Fruit fly (Drosophila melanogaster) whole organism, embryonic: ENCODE data around the gene CG6878.

Source experiments
- Ada2b ChIP-seq: fragments of 200-800 bp; sonication (Bioruptor generic); IDR thresholded peaks from 2 replicates; pipeline ENCODE4 v1.3.6; 2022; ENCODE audit warnings: missing biosample characterization, missing genetic modification characterization
- B-H2 ChIP-seq: fragments of 200-800 bp; sonication (Bioruptor generic); optimal IDR thresholded peaks from 2 replicates; lab custom pipeline; 2018; ENCODE audit warnings: missing biosample characterization, mild to moderate bottlenecking, missing genetic modification characterization
- Bdp1 ChIP-seq: fragments of 200-800 bp; sonication (Bioruptor generic); optimal IDR thresholded peaks from 3 replicates; lab custom pipeline; 2016; ENCODE audit warnings: missing biosample characterization, missing genetic modification characterization
- BtbVII ChIP-seq: fragments of 200-800 bp; sonication (Bioruptor generic); optimal IDR thresholded peaks from 3 replicates; lab custom pipeline; 2017; ENCODE audit warnings: missing biosample characterization, mild to moderate bottlenecking, missing genetic modification characterization
- CG11504 ChIP-seq: fragments of 200-800 bp; sonication (Bioruptor generic); optimal IDR thresholded peaks from 3 replicates; lab custom pipeline; 2019; ENCODE audit warnings: missing biosample characterization, mild to moderate bottlenecking, missing genetic modification characterization, moderate library complexity
- CG11695 ChIP-seq: fragments of 200-800 bp; sonication (Bioruptor generic); IDR thresholded peaks from 3 replicates; pipeline ENCODE4 v1.3.6; 2022; ENCODE audit warnings: missing biosample characterization, missing genetic modification characterization
- CG13775 ChIP-seq: fragments of 200-800 bp; sonication (Bioruptor generic); optimal IDR thresholded peaks from 3 replicates; lab custom pipeline; 2017; ENCODE audit warnings: missing biosample characterization, mild to moderate bottlenecking, missing genetic modification characterization
- CG14441 ChIP-seq: fragments of 200-800 bp; sonication (Bioruptor generic); IDR thresholded peaks from 2 replicates; pipeline ENCODE4 v1.3.6; 2022; ENCODE audit warnings: missing biosample characterization, missing genetic modification characterization
- CG16779 ChIP-seq: fragments of 200-800 bp; sonication (Bioruptor generic); IDR thresholded peaks from 2 replicates; pipeline ENCODE4 v1.3.6; 2022; ENCODE audit warnings: missing biosample characterization, missing genetic modification characterization
- CG17328 ChIP-seq: fragments of 200-800 bp; sonication (Bioruptor generic); IDR thresholded peaks from 2 replicates; pipeline ENCODE4 v1.3.6; 2022; ENCODE audit warnings: missing biosample characterization, missing genetic modification characterization
- CG32532 ChIP-seq: fragments of 200-800 bp; sonication (Bioruptor generic); IDR thresholded peaks from 2 replicates; pipeline ENCODE4 v1.3.6; 2022; ENCODE audit warnings: missing biosample characterization, missing genetic modification characterization
- CG6272 ChIP-seq: fragments of 200-800 bp; sonication (Bioruptor generic); IDR thresholded peaks from 2 replicates; pipeline ENCODE4 v1.3.6; 2022; ENCODE audit warnings: missing biosample characterization, missing genetic modification characterization
- CG8359 ChIP-seq: fragments of 200-800 bp; sonication (Bioruptor generic); optimal IDR thresholded peaks from 2 replicates; lab custom pipeline; 2017; ENCODE audit warnings: missing biosample characterization, mild to moderate bottlenecking, missing genetic modification characterization, borderline replicate concordance
- CoRest ChIP-seq: fragments of 200-800 bp; sonication (Bioruptor generic); optimal IDR thresholded peaks from 3 replicates; lab custom pipeline; 2018; ENCODE audit warnings: missing biosample characterization, mild to moderate bottlenecking, missing genetic modification characterization, moderate library complexity
- Ets65A ChIP-seq: fragments of 200-800 bp; sonication (Bioruptor generic); peaks from one replicate; lab custom pipeline; 2016; ENCODE audit warnings: missing biosample characterization, missing genetic modification characterization
- Fer2 ChIP-seq: fragments of 200-800 bp; sonication (Bioruptor generic); optimal IDR thresholded peaks from 2 replicates; lab custom pipeline; 2018; ENCODE audit warnings: missing biosample characterization, mild to moderate bottlenecking, missing genetic modification characterization, moderate library complexity
- HmgD ChIP-seq: fragments of 200-800 bp; sonication (Bioruptor generic); optimal IDR thresholded peaks from 3 replicates; lab custom pipeline; 2016; ENCODE audit warnings: missing biosample characterization, missing genetic modification characterization
- Hmr ChIP-seq: fragments of 200-800 bp; sonication (Bioruptor generic); optimal IDR thresholded peaks from 3 replicates; lab custom pipeline; 2017; ENCODE audit warnings: mild to moderate bottlenecking, missing biosample characterization, missing genetic modification reagents, missing genetic modification characterization
- Lim3 ChIP-seq: fragments of 200-800 bp; sonication (Bioruptor generic); IDR thresholded peaks from 2 replicates; pipeline ENCODE4 v1.3.6; 2022; ENCODE audit warnings: missing biosample characterization, missing genetic modification characterization
- Mes4 ChIP-seq: fragments of 200-800 bp; sonication (Bioruptor generic); optimal IDR thresholded peaks from 2 replicates; lab custom pipeline; 2016; ENCODE audit warnings: missing biosample characterization, missing genetic modification characterization
- NC2α ChIP-seq: fragments of 200-800 bp; sonication (Bioruptor generic); optimal IDR thresholded peaks from 2 replicates; lab custom pipeline; 2016; ENCODE audit warnings: missing biosample characterization, missing genetic modification characterization
- Optix ChIP-seq: fragments of 200-800 bp; sonication (Bioruptor generic); IDR thresholded peaks from 3 replicates; pipeline ENCODE4 v1.3.6; 2022; ENCODE audit warnings: missing biosample characterization, missing genetic modification characterization
- Sox100B ChIP-seq: fragments of 200-800 bp; sonication (Bioruptor generic); optimal IDR thresholded peaks from 3 replicates; lab custom pipeline; 2018; ENCODE audit warnings: missing biosample characterization, mild to moderate bottlenecking, missing genetic modification characterization
- Sry-δ ChIP-seq: fragments of 200-800 bp; sonication (Bioruptor generic); optimal IDR thresholded peaks from 2 replicates; lab custom pipeline; 2016; ENCODE audit warnings: missing biosample characterization, missing genetic modification characterization
- Stat92E ChIP-seq, 3 experiments: fragments of >200 bp in 2 of 3; fragments of 200-800 bp in 1 of 3; sonication (Bioruptor generic) in 1 of 3; optimal IDR thresholded peaks; 2 replicates each; lab custom pipeline; 2017 to 2019; ENCODE audit warnings: missing biosample characterization in 3 of 3, missing genetic modification characterization in 3 of 3, mild to moderate bottlenecking in 1 of 3, moderate library complexity in 1 of 3
- ara ChIP-seq: fragments of 200-800 bp; sonication (Bioruptor generic); IDR thresholded peaks from 2 replicates; pipeline ENCODE4 v1.3.6; 2022; ENCODE audit warnings: missing biosample characterization, missing genetic modification characterization
- bbx ChIP-seq: fragments of 200-800 bp; sonication (Bioruptor generic); IDR thresholded peaks from 2 replicates; pipeline ENCODE4 v1.3.6; 2022; ENCODE audit warnings: missing biosample characterization, missing genetic modification characterization; ENCODE audit not compliant: partially characterized antibody
- bigmax ChIP-seq: fragments of 200-800 bp; sonication (Bioruptor generic); optimal IDR thresholded peaks from 2 replicates; lab custom pipeline; 2018; ENCODE audit warnings: missing biosample characterization, mild to moderate bottlenecking, missing genetic modification characterization
- br ChIP-seq: fragments of >200 bp; optimal IDR thresholded peaks from 2 replicates; lab custom pipeline; 2017
- cad ChIP-seq: fragments of >200 bp; optimal IDR thresholded peaks from 2 replicates; lab custom pipeline; 2017; ENCODE audit warnings: missing biosample characterization, missing genetic modification characterization
- cato ChIP-seq: fragments of 200-800 bp; sonication (Bioruptor generic); optimal IDR thresholded peaks from 2 replicates; lab custom pipeline; 2016; ENCODE audit warnings: missing biosample characterization, missing genetic modification characterization, borderline replicate concordance
- corto ChIP-seq: fragments of 200-800 bp; sonication (Bioruptor generic); optimal IDR thresholded peaks from 2 replicates; lab custom pipeline; 2016; ENCODE audit warnings: missing biosample characterization, mild to moderate bottlenecking, missing genetic modification characterization, moderate library complexity
- crc ChIP-seq: fragments of 200-800 bp; sonication (Bioruptor generic); optimal IDR thresholded peaks from 2 replicates; lab custom pipeline; 2016; ENCODE audit warnings: missing biosample characterization, missing genetic modification characterization
- da ChIP-seq: fragments of 200-800 bp; sonication (Bioruptor generic); optimal IDR thresholded peaks from 2 replicates; lab custom pipeline; 2016; ENCODE audit warnings: missing biosample characterization, missing genetic modification characterization
- dmrt99B ChIP-seq: fragments of 200-800 bp; sonication (Bioruptor generic); optimal IDR thresholded peaks from 2 replicates; lab custom pipeline; 2018; ENCODE audit warnings: missing biosample characterization, mild to moderate bottlenecking, missing genetic modification characterization, moderate library complexity
- fd96Cb ChIP-seq: fragments of 200-800 bp; sonication (Bioruptor generic); optimal IDR thresholded peaks from 2 replicates; lab custom pipeline; 2018; ENCODE audit warnings: missing biosample characterization, mild to moderate bottlenecking, missing genetic modification characterization, moderate library complexity
- ham ChIP-seq: fragments of 200-800 bp; sonication (Bioruptor generic); IDR thresholded peaks from 2 replicates; pipeline ENCODE4 v1.3.6; 2022; ENCODE audit warnings: missing biosample characterization, missing genetic modification characterization
- hb ChIP-seq: fragments of 200-800 bp; sonication (Bioruptor generic); IDR thresholded peaks from 3 replicates; pipeline ENCODE4 v1.3.6; 2022; ENCODE audit warnings: missing biosample characterization, missing genetic modification characterization; ENCODE audit not compliant: partially characterized antibody
- knrl ChIP-seq: fragments of 200-800 bp; sonication (Bioruptor generic); IDR thresholded peaks from 3 replicates; pipeline ENCODE4 v1.3.6; 2022; ENCODE audit warnings: missing biosample characterization, missing genetic modification characterization; ENCODE audit not compliant: partially characterized antibody
- nerfin-2 ChIP-seq: fragments of 200-800 bp; sonication (Bioruptor generic); IDR thresholded peaks from 2 replicates; pipeline ENCODE4 v1.3.6; 2022; ENCODE audit warnings: missing biosample characterization, missing genetic modification characterization; ENCODE audit not compliant: partially characterized antibody
- pb ChIP-seq: fragments of 200-800 bp; sonication (Bioruptor generic); optimal IDR thresholded peaks from 3 replicates; lab custom pipeline; 2016; ENCODE audit warnings: missing biosample characterization, missing genetic modification characterization
- pfk ChIP-seq: fragments of 200-800 bp; sonication (Bioruptor generic); optimal IDR thresholded peaks from 2 replicates; lab custom pipeline; 2018; ENCODE audit warnings: missing biosample characterization, mild to moderate bottlenecking, missing genetic modification characterization, moderate library complexity
- ranshi ChIP-seq: fragments of 200-800 bp; sonication (Bioruptor generic); IDR thresholded peaks from 2 replicates; pipeline ENCODE4 v1.3.6; 2022; ENCODE audit warnings: missing biosample characterization, missing genetic modification characterization
- row ChIP-seq: fragments of 200-800 bp; sonication (Bioruptor generic); IDR thresholded peaks from 3 replicates; pipeline ENCODE4 v1.3.6; 2022; ENCODE audit warnings: missing biosample characterization, missing genetic modification characterization
- slp2 ChIP-seq: fragments of 200-800 bp; sonication (Bioruptor generic); optimal IDR thresholded peaks from 2 replicates; lab custom pipeline; 2016; ENCODE audit warnings: missing biosample characterization, missing genetic modification characterization
- ttk ChIP-seq: fragments of 200-800 bp; sonication (Bioruptor generic); IDR thresholded peaks from 2 replicates; pipeline ENCODE4 v2.1.2; 2022; ENCODE audit warnings: missing biosample characterization, missing genetic modification characterization
- vfl ChIP-seq: fragments of 200-800 bp; sonication (Bioruptor generic); optimal IDR thresholded peaks from 2 replicates; lab custom pipeline; 2016; ENCODE audit warnings: missing biosample characterization, missing genetic modification characterization
- zen ChIP-seq: fragments of 200-800 bp; sonication (Bioruptor generic); optimal IDR thresholded peaks from 3 replicates; lab custom pipeline; 2018; ENCODE audit warnings: missing biosample characterization, mild to moderate bottlenecking, missing genetic modification characterization, moderate library complexity

CG6878 gene

dm6 chr3L:15136659-15137572 lies 24.7 kb upstream of the CG6878 start, which contains the start of gene CG12316 (continued):
- TF ChIP-seq bigmax (peak; percentile 52), CG17328 (GFP tag; lab: Robert Waterston, UW) (peak; percentile 84), B-H2 (GFP tag; lab: Kevin White, UChicago) (peak; percentile 90), Sry-δ (peak; percentile 70), Ada2b (GFP tag; lab: Robert Waterston, UW) (peak; percentile 80), bbx (GFP tag; lab: Robert Waterston, UW) (peak; percentile 73; the same call in 1 of the 2 replicates), pb (GFP tag; lab: Kevin White, UChicago) (peak; percentile 94), zen (peak; percentile 89), CG32532 (GFP tag; lab: Robert Waterston, UW) (peak; percentile 73), ttk (GFP tag; lab: Robert Waterston, UW) (peak; percentile 73), CG8359 (peak; percentile 84), Lim3 (GFP tag; lab: Robert Waterston, UW) (no peak), nerfin-2 (GFP tag; lab: Robert Waterston, UW) (peak; percentile 67), NC2α (GFP tag; lab: Kevin White, UChicago) (peak; percentile 85), br (lab: Kevin White, UChicago) (no peak), slp2 (GFP tag; lab: Kevin White, UChicago) (peak; percentile 89), BtbVII (GFP tag; lab: Kevin White, UChicago) (peak; percentile 91), Bdp1 (GFP tag; lab: Kevin White, UChicago) (peak; percentile 87), CG11504 (tag; lab: Kevin White, UChicago) (peak; percentile 92), CG13775 (GFP tag; lab: Kevin White, UChicago) (peak; percentile 94), CG16779 (GFP tag; lab: Robert Waterston, UW) (peak; percentile 62; the same call in 1 of the 2 replicates), Optix (peak; percentile 89), cad (GFP tag; lab: Kevin White, UChicago) (no peak), CoRest (tag; lab: Kevin White, UChicago) (peak; percentile 93), Fer2 (tag; lab: Kevin White, UChicago) (peak; percentile 81), Stat92E (GFP tag; optimal IDR thresholded peaks at IDR 0.05; lab: Kevin White, UChicago) (peak in 1 of 3 experiments; percentile 23), ranshi (GFP tag; lab: Robert Waterston, UW) (peak; percentile 83), dmrt99B (tag; lab: Kevin White, UChicago) (peak; percentile 91), hb (GFP tag; lab: Robert Waterston, UW) (no peak; the same call in 2 of the 3 replicates), knrl (GFP tag; lab: Robert Waterston, UW) (peak; percentile 70), CG14441 (peak; percentile 70), pfk (peak; percentile 47), corto (GFP tag; lab: Kevin White, UChicago) (peak; percentile 82), fd96Cb (tag; lab: Kevin White, UChicago) (peak; percentile 87), ham (GFP tag; lab: Robert Waterston, UW) (peak; percentile 40; the same call in 1 of the 2 replicates), Sox100B (GFP tag; lab: Kevin White, UChicago) (peak; percentile 91), HmgD (peak; percentile 76), row (peak; percentile 96), crc (GFP tag; lab: Kevin White, UChicago) (peak; percentile 89), Hmr (GFP tag; lab: Kevin White, UChicago) (peak; percentile 94), vfl (GFP tag; lab: Kevin White, UChicago) (peak; percentile 84), Mes4 (GFP tag; lab: Kevin White, UChicago) (peak; percentile 95), Ets65A (peak; percentile 98), CG11695 (GFP tag; lab: Robert Waterston, UW) (peak; percentile 89), cato (GFP tag; lab: Kevin White, UChicago) (peak; percentile 77), da (GFP tag; lab: Kevin White, UChicago) (peak; percentile 91), CG6272 (GFP tag; lab: Robert Waterston, UW) (peak; percentile 69), ara (GFP tag; lab: Robert Waterston, UW) (peak; percentile 88)
